Worm (Caenorhabditis elegans): Measurements from ENCODE around the gene dct-12.

DNA sequence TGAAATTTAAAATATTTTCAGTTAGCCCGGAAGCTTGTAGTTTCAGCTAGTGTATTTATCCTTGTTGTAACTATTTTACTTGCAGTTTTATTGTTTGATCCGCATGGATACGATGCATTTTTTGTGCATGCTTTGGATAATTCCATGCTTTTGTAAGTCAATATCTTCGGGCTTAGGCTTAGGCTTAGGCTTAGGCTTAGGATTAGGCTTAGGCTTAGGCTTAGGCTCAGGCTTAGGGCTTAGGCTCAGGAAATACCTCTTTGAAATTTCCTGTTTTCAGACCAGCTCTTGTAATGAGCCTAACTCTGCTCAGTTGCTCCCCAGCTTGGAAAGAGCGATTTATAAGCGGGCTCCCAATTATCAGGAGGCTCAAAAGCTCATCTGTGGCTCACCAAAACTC, 34.8 kb upstream of the dct-12 start, which contains the start of gene srg-16:
- TF ChIP-seq ref-1 (GFP tag; conservative IDR thresholded peaks at IDR 0.05) (no peak), T22C8.4 (GFP tag; IDR thresholded peaks at IDR 0.05) (no peak), flt-1 (GFP tag; IDR thresholded peaks at IDR 0.05) (no peak)
